Fruit fly (Drosophila melanogaster): Measurements from ENCODE around the gene Mic26-27.

dm6 chr3R:16152369-16152768 lies 5.7 kb upstream of the Mic26-27 start:
- TF ChIP-seq CTCF (optimal IDR thresholded peaks at IDR 0.05) (no peak), CG8478 (optimal IDR thresholded peaks at IDR 0.05) (no peak)

Measured in S2 (cell line).